Fruit fly (Drosophila melanogaster) whole organism, wandering third instar larva: Measurements from ENCODE around the gene CG12766.

ENCODE experiments used
- Hnf4 ChIP-seq: fragments of 200-800 bp; sonication (Bioruptor generic); optimal IDR thresholded peaks from 2 replicates; lab custom pipeline; 2016; ENCODE audit warnings: missing biosample characterization, mild to moderate bottlenecking, missing genetic modification characterization
- Hr78 ChIP-seq: fragments of >200 bp; optimal IDR thresholded peaks from 2 replicates; lab custom pipeline; 2017; ENCODE audit warnings: missing biosample characterization, missing genetic modification characterization
- h ChIP-seq: fragments of 200-800 bp; sonication (Bioruptor generic); optimal IDR thresholded peaks from 3 replicates; lab custom pipeline; 2016; ENCODE audit warnings: missing biosample characterization, mild to moderate bottlenecking, missing genetic modification characterization
- usp ChIP-seq: fragments of >200 bp; optimal IDR thresholded peaks from 2 replicates; lab custom pipeline; 2017; ENCODE audit warnings: missing biosample characterization, missing genetic modification characterization

dm6 chr3L:3926191-3926765, 13.6 kb downstream of the CG12766 start:
- no peak for TF ChIP-seq h (GFP tag; lab: Kevin White, UChicago)
- TF ChIP-seq usp (GFP tag; lab: Kevin White, UChicago), result no peak
- no peak for TF ChIP-seq Hr78 (GFP tag; lab: Kevin White, UChicago)
- TF ChIP-seq Hnf4 (GFP tag; lab: Kevin White, UChicago), result no peak
